Worm (Caenorhabditis elegans) whole organism, young adult: ENCODE data around the gene Y22D7AR.14.
A peak's percentile ranks its signal among the peaks of the same experiment; 100 is the strongest.

Source experiments
- B0261.1 ChIP-seq: sonication (generic microtip); optimal IDR thresholded peaks from 2 replicates; lab custom pipeline; 2016; ENCODE audit warnings: mild to moderate bottlenecking, missing genetic modification characterization, moderate library complexity, missing compliant biosample characterization
- B0336.3 ChIP-seq: fragments of 200-800 bp; sonication (Bioruptor generic); IDR thresholded peaks from 2 replicates; pipeline ENCODE4 v1.3.6; 2022; ENCODE audit warnings: missing genetic modification characterization, missing compliant biosample characterization
- C17E4.6 ChIP-seq: fragments of 200-800 bp; sonication (Bioruptor generic); IDR thresholded peaks from 2 replicates; pipeline ENCODE4 v1.3.6; 2022; ENCODE audit warnings: missing genetic modification reagents, missing genetic modification characterization, missing compliant biosample characterization
- D2030.7 ChIP-seq: fragments of 200-800 bp; sonication (Bioruptor generic); IDR thresholded peaks from 2 replicates; pipeline ENCODE4 v1.3.6; 2022; ENCODE audit warnings: missing genetic modification reagents, missing genetic modification characterization, missing compliant biosample characterization
- F10E7.11 ChIP-seq: sonication (generic microtip); optimal IDR thresholded peaks from 2 replicates; lab custom pipeline; 2017; ENCODE audit warnings: mild to moderate bottlenecking, missing genetic modification characterization, moderate library complexity, missing compliant biosample characterization
- F37B4.10 ChIP-seq: fragments of 200-800 bp; sonication (Bioruptor generic); IDR thresholded peaks from 2 replicates; pipeline ENCODE4 v1.3.6; 2022; ENCODE audit warnings: missing genetic modification characterization, missing compliant biosample characterization
- F57A8.1 ChIP-seq: fragments of 200-800 bp; sonication (Bioruptor generic); optimal IDR thresholded peaks from 2 replicates; lab custom pipeline; 2018; ENCODE audit warnings: mild to moderate bottlenecking, missing genetic modification characterization, moderate library complexity, missing compliant biosample characterization
- F57C9.4 ChIP-seq: sonication (generic microtip); optimal IDR thresholded peaks from 2 replicates; lab custom pipeline; 2017; ENCODE audit warnings: mild to moderate bottlenecking, missing genetic modification characterization, missing compliant biosample characterization
- K12H6.12 ChIP-seq: fragments of 200-800 bp; sonication (Bioruptor generic); optimal IDR thresholded peaks from 2 replicates; lab custom pipeline; 2018; ENCODE audit warnings: mild to moderate bottlenecking, missing genetic modification characterization, missing compliant biosample characterization
- T07F8.4 ChIP-seq: sonication (generic microtip); optimal IDR thresholded peaks from 2 replicates; lab custom pipeline; 2016; ENCODE audit warnings: mild to moderate bottlenecking, missing genetic modification characterization, moderate library complexity, missing compliant biosample characterization
- ZK185.1 ChIP-seq: sonication (generic microtip); optimal IDR thresholded peaks from 2 replicates; lab custom pipeline; 2016; ENCODE audit warnings: mild to moderate bottlenecking, missing genetic modification characterization, missing compliant biosample characterization; ENCODE audit not compliant: poor library complexity, severe bottlenecking
- akir-1 ChIP-seq: fragments of 200-800 bp; sonication (Bioruptor generic); optimal IDR thresholded peaks from 2 replicates; lab custom pipeline; 2018; ENCODE audit warnings: mild to moderate bottlenecking, missing genetic modification characterization, moderate library complexity, missing compliant biosample characterization
- aptf-3 ChIP-seq: fragments of 200-800 bp; sonication (Bioruptor generic); IDR thresholded peaks from 2 replicates; pipeline ENCODE4 v1.3.6; 2022; ENCODE audit warnings: missing genetic modification characterization, missing compliant biosample characterization
- atf-7 ChIP-seq: sonication (generic microtip); optimal IDR thresholded peaks from 2 replicates; lab custom pipeline; 2017; ENCODE audit warnings: mild to moderate bottlenecking, missing genetic modification characterization, missing compliant biosample characterization
- attf-5 ChIP-seq: fragments of 200-800 bp; sonication (Bioruptor generic); optimal IDR thresholded peaks from 2 replicates; lab custom pipeline; 2018; ENCODE audit warnings: mild to moderate bottlenecking, missing genetic modification characterization, missing compliant biosample characterization
- bed-1 ChIP-seq: fragments of 200-800 bp; sonication (Bioruptor generic); IDR thresholded peaks from 2 replicates; pipeline ENCODE4 v1.3.6; 2022; ENCODE audit warnings: missing genetic modification reagents, missing genetic modification characterization, missing compliant biosample characterization
- bed-2 ChIP-seq: fragments of 200-800 bp; sonication (Bioruptor generic); IDR thresholded peaks from 2 replicates; pipeline ENCODE4 v1.3.6; 2022; ENCODE audit warnings: missing genetic modification reagents, missing genetic modification characterization, missing compliant biosample characterization
- cebp-1 ChIP-seq, 2 experiments: fragments of 200-800 bp in 1 of 2; sonication (Bioruptor generic) in 1 of 2; sonication (generic microtip) in 1 of 2; IDR thresholded peaks in 1 of 2; optimal IDR thresholded peaks in 1 of 2; 2 replicates each; pipeline versions ENCODE4 v1.3.6 to Lab custom; 2017 to 2022; ENCODE audit warnings: missing compliant biosample characterization in 2 of 2, missing genetic modification characterization in 2 of 2, mild to moderate bottlenecking in 1 of 2, missing genetic modification reagents in 1 of 2, moderate library complexity in 1 of 2
- cebp-2 ChIP-seq: fragments of 200-800 bp; sonication (Bioruptor generic); IDR thresholded peaks from 2 replicates; pipeline ENCODE4 v1.3.6; 2022; ENCODE audit warnings: missing genetic modification characterization, missing compliant biosample characterization
- ceh-100 ChIP-seq: fragments of 200-800 bp; sonication (Bioruptor generic); IDR thresholded peaks from 2 replicates; pipeline ENCODE4 v1.3.6; 2022; ENCODE audit warnings: missing genetic modification reagents, missing genetic modification characterization, missing compliant biosample characterization
- ceh-40 ChIP-seq: fragments of 200-800 bp; sonication (Bioruptor generic); IDR thresholded peaks from 2 replicates; pipeline ENCODE4 v1.3.6; 2022; ENCODE audit warnings: missing genetic modification characterization, missing compliant biosample characterization
- egl-18 ChIP-seq: fragments of 200-800 bp; sonication (Bioruptor generic); IDR thresholded peaks from 2 replicates; pipeline ENCODE4 v1.3.6; 2022; ENCODE audit warnings: missing genetic modification reagents, missing genetic modification characterization, missing compliant biosample characterization
- hlh-12 ChIP-seq: sonication (generic microtip); optimal IDR thresholded peaks from 2 replicates; lab custom pipeline; 2016; ENCODE audit warnings: missing genetic modification characterization, missing compliant biosample characterization
- hlh-26 ChIP-seq: fragments of 200-800 bp; sonication (Bioruptor generic); conservative IDR thresholded peaks from 2 replicates; pipeline ENCODE4 v1.3.6; 2022; ENCODE audit warnings: missing genetic modification reagents, missing genetic modification characterization, missing compliant biosample characterization
- let-526 ChIP-seq: fragments of 200-800 bp; sonication (Bioruptor generic); IDR thresholded peaks from 2 replicates; pipeline ENCODE4 v1.3.6; 2022; ENCODE audit warnings: missing genetic modification reagents, missing genetic modification characterization, missing compliant biosample characterization
- lin-40 ChIP-seq: sonication (generic microtip); optimal IDR thresholded peaks from 2 replicates; lab custom pipeline; 2016; ENCODE audit warnings: missing genetic modification characterization, mild to moderate bottlenecking, missing compliant biosample characterization, missing genotype, missing genetic modification reagents
- madf-8 ChIP-seq: fragments of 200-800 bp; sonication (Bioruptor generic); conservative IDR thresholded peaks from 2 replicates; pipeline ENCODE4 v1.3.6; 2022; ENCODE audit warnings: missing genetic modification reagents, missing genetic modification characterization, missing compliant biosample characterization
- mcd-1 ChIP-seq: fragments of 200-800 bp; sonication (Bioruptor generic); IDR thresholded peaks from 2 replicates; pipeline ENCODE4 v1.3.6; 2022; ENCODE audit warnings: missing genetic modification reagents, missing genetic modification characterization, missing compliant biosample characterization
- nfyb-1 ChIP-seq: fragments of 200-800 bp; sonication (Bioruptor generic); IDR thresholded peaks from 2 replicates; pipeline ENCODE4 v1.3.6; 2022; ENCODE audit warnings: missing genetic modification reagents, missing genetic modification characterization, missing compliant biosample characterization
- nhr-120 ChIP-seq: fragments of 200-800 bp; sonication (Bioruptor generic); IDR thresholded peaks from 2 replicates; pipeline ENCODE4 v1.3.6; 2022; ENCODE audit warnings: missing genetic modification characterization, missing compliant biosample characterization
- nhr-80 ChIP-seq: sonication (generic microtip); optimal IDR thresholded peaks from 2 replicates; lab custom pipeline; 2016; ENCODE audit warnings: missing genetic modification characterization, missing compliant biosample characterization
- nhr-90 ChIP-seq: sonication (generic microtip); optimal IDR thresholded peaks from 2 replicates; lab custom pipeline; 2016; ENCODE audit warnings: missing genotype, mild to moderate bottlenecking, missing genetic modification characterization, missing compliant biosample characterization
- sdz-38 ChIP-seq: sonication (generic microtip); optimal IDR thresholded peaks from 2 replicates; lab custom pipeline; 2016; ENCODE audit warnings: missing genotype, missing genetic modification characterization, missing compliant biosample characterization
- snpc-3.4 ChIP-seq: sonication (generic microtip); optimal IDR thresholded peaks from 2 replicates; lab custom pipeline; 2017; ENCODE audit warnings: missing genetic modification characterization, mild to moderate bottlenecking, missing compliant biosample characterization, antibody characterized with exemption, moderate library complexity, missing genotype, missing genetic modification reagents
- snpc-4 ChIP-seq, 5 experiments: fragments of 150-350 bp in 1 of 5; sonication (generic microtip) in 4 of 5; optimal IDR thresholded peaks; 2 replicates each; lab custom pipeline; 2014 to 2018; ENCODE audit warnings: missing genetic modification characterization in 5 of 5, missing biosample characterization in 3 of 5, antibody characterized with exemption in 2 of 5, mild to moderate bottlenecking in 2 of 5, missing compliant biosample characterization in 2 of 5, missing genotype in 2 of 5, moderate library complexity in 2 of 5, missing genetic modification reagents in 1 of 5
- unc-130 ChIP-seq: sonication (generic microtip); optimal IDR thresholded peaks from 2 replicates; lab custom pipeline; 2016; ENCODE audit warnings: missing genetic modification reagents, missing genetic modification characterization, missing compliant biosample characterization
- unc-62 ChIP-seq: fragments of 150-350 bp; optimal IDR thresholded peaks from 2 replicates; lab custom pipeline; 2014; ENCODE audit warnings: missing biosample characterization, missing genetic modification reagents, missing genetic modification characterization
- ztf-28 ChIP-seq: fragments of 200-800 bp; sonication (Bioruptor generic); IDR thresholded peaks from 2 replicates; pipeline ENCODE4 v1.3.6; 2022; ENCODE audit warnings: missing genetic modification reagents, missing genetic modification characterization, missing compliant biosample characterization

Y22D7AR.14 gene

ce11 chrIII:1705331-1705730 is 15.5 kb upstream of the Y22D7AR.14 start:
- no peak for TF ChIP-seq unc-130 (GFP tag; lab: Kevin White, UChicago)
- TF ChIP-seq ztf-28 (GFP tag; lab: Robert Waterston, UW), result no peak
- TF ChIP-seq let-526 (GFP tag; lab: Robert Waterston, UW), result no peak
- no peak for TF ChIP-seq nhr-80 (tag; lab: Kevin White, UChicago)
- no peak for TF ChIP-seq F10E7.11 (tag; lab: Kevin White, UChicago)
- no peak for TF ChIP-seq F57C9.4 (tag; lab: Kevin White, UChicago)
- no peak for TF ChIP-seq F57A8.1 (GFP tag; lab: Kevin White, UChicago)
- TF ChIP-seq ceh-40 (GFP tag; lab: Robert Waterston, UW), result no peak
- TF ChIP-seq hlh-26, result no peak
- no peak for TF ChIP-seq mcd-1
- TF ChIP-seq, all 124 proteins: peak for 0

ce11 chrIII:1704020-1704419 is 14.2 kb upstream of the Y22D7AR.14 start:
- TF ChIP-seq akir-1 (GFP tag; lab: Kevin White, UChicago), result no peak
- TF ChIP-seq unc-62, result no peak
- TF ChIP-seq K12H6.12 (tag; lab: Kevin White, UChicago), result no peak
- no peak for TF ChIP-seq ceh-100
- no peak for TF ChIP-seq F57A8.1 (GFP tag; lab: Kevin White, UChicago)
- TF ChIP-seq hlh-12 (tag; lab: Kevin White, UChicago), result no peak
- TF ChIP-seq C17E4.6, result no peak

- TF ChIP-seq lin-40 (tag; lab: Kevin White, UChicago), result no peak
- no peak for TF ChIP-seq B0261.1
- no peak for TF ChIP-seq snpc-4 (GFP tag; optimal IDR thresholded peaks at IDR 0.05; lab: Kevin White, UChicago)
- TF ChIP-seq snpc-4 (tag; optimal IDR thresholded peaks at IDR 0.05; lab: Kevin White, UChicago), result no peak
- no peak for TF ChIP-seq sdz-38
- no peak for TF ChIP-seq nhr-120 (GFP tag; lab: Robert Waterston, UW)
- no peak for TF ChIP-seq B0336.3 (GFP tag; lab: Robert Waterston, UW)
- no peak for TF ChIP-seq madf-8 (GFP tag; lab: Robert Waterston, UW)
- no peak for TF ChIP-seq D2030.7
- TF ChIP-seq bed-2 (GFP tag; lab: Robert Waterston, UW), result no peak
- TF ChIP-seq aptf-3, result no peak
- no peak for TF ChIP-seq cebp-2
- TF ChIP-seq atf-7 (tag; lab: Kevin White, UChicago), result no peak
- TF ChIP-seq nfyb-1, result no peak
- TF ChIP-seq egl-18 (GFP tag; lab: Robert Waterston, UW), result no peak
These were observed 12.5 kb upstream of the Y22D7AR.14 start, which contains the start of gene spex-3 for ce11 chrIII:1702337-1702736. Gene spex-3 (minus strand): TSS chrIII:1702437.

- TF ChIP-seq F37B4.10 (0 out of 2 replicates have a peak, but pooled peaks have one; percentile 37), bed-1 (GFP tag; lab: Robert Waterston, UW) (no peak), ZK185.1 (tag; lab: Kevin White, UChicago) (no peak), T07F8.4 (tag; lab: Kevin White, UChicago) (no peak), nhr-90 (tag; lab: Kevin White, UChicago) (no peak), nhr-80 (tag; lab: Kevin White, UChicago) (peak; percentile 71), attf-5 (GFP tag; lab: Kevin White, UChicago) (no peak), cebp-1 (GFP tag; IDR thresholded peaks at IDR 0.05; lab: Robert Waterston, UW) (peak; percentile 35; the same call in 1 of the 2 replicates), cebp-1 (tag; optimal IDR thresholded peaks at IDR 0.05; lab: Kevin White, UChicago) (peak; percentile 57), snpc-3.4 (tag; lab: Kevin White, UChicago) (no peak)
These were observed 9.0 kb upstream of the Y22D7AR.14 start, which contains the start of gene fbxa-74 for ce11 chrIII:1698842-1699241. Gene fbxa-74 (minus strand): TSS chrIII:1698986.
